Fruit fly (Drosophila melanogaster): ENCODE data around the gene CG32240.

The CG32240 gene

DNA sequence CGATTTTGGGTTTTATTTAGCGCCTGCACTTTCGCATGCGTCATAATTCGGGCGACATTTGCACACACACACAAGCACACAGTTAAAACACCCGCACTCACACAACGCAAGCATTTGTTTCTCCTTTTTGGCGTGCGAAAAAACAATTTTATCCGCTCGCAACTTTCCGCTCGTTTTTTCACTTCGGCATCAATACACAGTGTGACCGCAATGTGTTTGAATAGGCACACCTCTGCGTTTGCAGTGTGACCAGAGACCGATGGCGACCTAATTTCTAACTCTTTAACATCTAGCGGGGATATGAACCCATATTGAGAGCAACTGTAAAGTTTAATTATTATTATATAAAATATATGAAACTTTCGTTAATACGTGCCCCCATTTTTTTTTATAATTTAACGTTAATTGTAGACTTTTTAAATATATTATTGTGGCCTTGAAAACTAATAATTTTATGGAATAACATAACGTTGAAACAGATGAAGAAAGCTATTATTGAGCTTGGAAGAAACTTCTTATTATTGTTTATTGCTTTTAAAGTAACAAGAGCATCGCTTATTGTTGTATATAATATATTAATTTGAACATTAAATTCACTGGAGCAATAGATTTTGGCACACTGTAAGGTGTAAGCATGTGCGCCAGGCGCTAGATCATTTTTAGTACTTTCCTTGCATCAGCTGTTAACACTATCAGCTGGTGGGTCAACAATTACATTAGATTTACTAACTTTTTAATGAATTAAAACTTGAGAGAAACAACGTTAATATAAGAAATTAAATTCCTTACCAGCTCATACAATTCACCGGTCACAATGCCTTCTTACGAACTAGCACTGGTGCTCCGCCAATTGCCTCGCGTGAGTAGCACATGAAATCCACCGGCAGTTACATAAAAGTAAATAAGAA, 17.3 kb downstream of the CG32240 start, which contains the start of the genes Cip4 and mRpS6 (continued):
- peak; percentile 63; the same call in 2 of the 3 replicates for TF ChIP-seq Optix (GFP tag; IDR thresholded peaks at IDR 0.05)
- TF ChIP-seq tin (GFP tag; optimal IDR thresholded peaks at IDR 0.05) = no peak
- TF ChIP-seq cato (GFP tag; optimal IDR thresholded peaks at IDR 0.05; ENCODE audit: borderline replicate concordance) = peak; percentile 35
- TF ChIP-seq lilli (GFP tag; optimal IDR thresholded peaks at IDR 0.05) = peak; percentile 84
- TF ChIP-seq peb (GFP tag; IDR thresholded peaks at IDR 0.05) = peak; percentile 63; the same call in 1 of the 2 replicates
- no peak; the same call in 1 of the 2 replicates for TF ChIP-seq Gsc (GFP tag; IDR thresholded peaks at IDR 0.05)
- TF ChIP-seq ato (GFP tag; IDR thresholded peaks at IDR 0.05; ENCODE audit: partially characterized antibody) = 0 out of 2 replicates have a peak, but pooled peaks have one; percentile 19
- peak; percentile 90 for TF ChIP-seq CG8924 (tag; optimal IDR thresholded peaks at IDR 0.05)
- peak; percentile 86 for TF ChIP-seq CG17328 (GFP tag; IDR thresholded peaks at IDR 0.05)
- peak; percentile 78 for TF ChIP-seq CG12942 (GFP tag; optimal IDR thresholded peaks at IDR 0.05)
- peak; percentile 69 for TF ChIP-seq trh (GFP tag; optimal IDR thresholded peaks at IDR 0.05)
- TF ChIP-seq Elba2 (GFP tag; optimal IDR thresholded peaks at IDR 0.05) = no peak
- TF ChIP-seq CG8478 (optimal IDR thresholded peaks at IDR 0.05) = no peak
- TF ChIP-seq CG4424 (GFP tag; optimal IDR thresholded peaks at IDR 0.05) = peak; percentile 70
- TF ChIP-seq sens (GFP tag) = peak; percentile 84
- no peak for TF ChIP-seq NK7.1 (GFP tag; optimal IDR thresholded peaks at IDR 0.05)
- no peak for TF ChIP-seq zen (tag; optimal IDR thresholded peaks at IDR 0.05)
- no peak for TF ChIP-seq CG1832 (GFP tag; optimal IDR thresholded peaks at IDR 0.05)
- peak; percentile 86 for TF ChIP-seq grau (tag; optimal IDR thresholded peaks at IDR 0.05)
- peak; percentile 38 for TF ChIP-seq BEAF-32 (GFP tag; optimal IDR thresholded peaks at IDR 0.05)
- no peak for TF ChIP-seq CG8089 (GFP tag; optimal IDR thresholded peaks at IDR 0.05)
- TF ChIP-seq CG2712 (tag; optimal IDR thresholded peaks at IDR 0.05) = peak; percentile 72
- no peak for TF ChIP-seq CG4820 (GFP tag; optimal IDR thresholded peaks at IDR 0.05)
- peak; percentile 0 for TF ChIP-seq tx (GFP tag; optimal IDR thresholded peaks at IDR 0.05)
- TF ChIP-seq NC2β (GFP tag; optimal IDR thresholded peaks at IDR 0.05) = peak; percentile 12
- TF ChIP-seq chm (GFP tag; IDR thresholded peaks at IDR 0.05) = peak; percentile 86
- peak; percentile 83 for TF ChIP-seq CG2889 (GFP tag; IDR thresholded peaks at IDR 0.05)
- peak; percentile 57 for TF ChIP-seq dati (GFP tag; IDR thresholded peaks at IDR 0.05)
- no peak for TF ChIP-seq hth (optimal IDR thresholded peaks at IDR 0.05)
- 0 out of 2 replicates have a peak, but pooled peaks have one; percentile 32 for TF ChIP-seq Lim3 (GFP tag; IDR thresholded peaks at IDR 0.05)
- no peak for TF ChIP-seq inv (GFP tag; IDR thresholded peaks at IDR 0.05; ENCODE audit: partially characterized antibody)
- TF ChIP-seq btn (GFP tag; optimal IDR thresholded peaks at IDR 0.05) = no peak
- peak; percentile 79 for TF ChIP-seq CG14441 (GFP tag; IDR thresholded peaks at IDR 0.05)
- TF ChIP-seq CHES-1-like (GFP tag; optimal IDR thresholded peaks at IDR 0.05) = peak; percentile 16
- no peak for TF ChIP-seq CG15696 (tag; optimal IDR thresholded peaks at IDR 0.05)
- TF ChIP-seq CG11695 (GFP tag; IDR thresholded peaks at IDR 0.05) = peak; percentile 79
- TF ChIP-seq CG18764 (GFP tag; optimal IDR thresholded peaks at IDR 0.05) = no peak
- TF ChIP-seq B-H1 (GFP tag; IDR thresholded peaks at IDR 0.05) = no peak
- TF ChIP-seq CG14667 (GFP tag; IDR thresholded peaks at IDR 0.05) = no peak
- TF ChIP-seq Sry-β (GFP tag; optimal IDR thresholded peaks at IDR 0.05) = no peak
- TF ChIP-seq gsb (GFP tag; IDR thresholded peaks at IDR 0.05) = no peak
- TF ChIP-seq Doc2 (GFP tag; IDR thresholded peaks at IDR 0.05) = no peak
- peak; percentile 78 for TF ChIP-seq sob (GFP tag; IDR thresholded peaks at IDR 0.05)
- peak; percentile 18 for TF ChIP-seq CG2202 (tag; optimal IDR thresholded peaks at IDR 0.05)
- TF ChIP-seq CG10654 (GFP tag; optimal IDR thresholded peaks at IDR 0.05) = no peak
- TF ChIP-seq run (tag; optimal IDR thresholded peaks at IDR 0.05) = peak; percentile 41
- TF ChIP-seq wek (GFP tag; optimal IDR thresholded peaks at IDR 0.05) = peak; percentile 20
- no peak for TF ChIP-seq nau (GFP tag; optimal IDR thresholded peaks at IDR 0.05)
- TF ChIP-seq dpn (GFP tag; optimal IDR thresholded peaks at IDR 0.05) = peak in 1 of 2 experiments; percentile 87
- peak; percentile 83 for TF ChIP-seq tio (GFP tag; optimal IDR thresholded peaks at IDR 0.05)

Data from whole organism, embryonic.